Fruit fly (Drosophila melanogaster) whole organism, adult: ENCODE results near the gene CG14507.

Experiments used
- CG5204 ChIP-seq: fragments of 200-800 bp; sonication (Bioruptor generic); optimal IDR thresholded peaks from 2 replicates; lab custom pipeline; 2016; ENCODE audit warnings: missing biosample characterization, missing genetic modification characterization
- pad ChIP-seq: fragments of 200-800 bp; sonication (Bioruptor generic); optimal IDR thresholded peaks from 3 replicates; lab custom pipeline; 2017; ENCODE audit warnings: missing biosample characterization, missing genetic modification characterization, mild to moderate bottlenecking, moderate library complexity, missing genetic modification reagents

dm6 chr3R:29221168-29221567 lies 6.4 kb downstream of the CG14507 start:
- TF ChIP-seq CG5204 (no peak), pad (GFP tag; lab: Kevin White, UChicago) (no peak)
